Worm (Caenorhabditis elegans) whole organism, L2 larva: ENCODE results near the gene H06I04.3.

Source experiments
- ZK546.5 ChIP-seq: sonication (generic microtip); optimal IDR thresholded peaks from 2 replicates; lab custom pipeline; 2017; ENCODE audit warnings: missing biosample characterization, missing genetic modification characterization
- ama-1 ChIP-seq: fragments of 150-350 bp; optimal IDR thresholded peaks from 2 replicates; lab custom pipeline; 2018; ENCODE audit warnings: inconsistent platforms
- ceh-82 ChIP-seq: fragments of 150-350 bp; optimal IDR thresholded peaks from 2 replicates; lab custom pipeline; 2014; ENCODE audit warnings: missing biosample characterization, missing genetic modification characterization
- peb-1 ChIP-seq: fragments of 150-350 bp; optimal IDR thresholded peaks from 2 replicates; lab custom pipeline; 2014; ENCODE audit warnings: missing biosample characterization, missing genetic modification characterization
- sma-3 ChIP-seq: sonication (generic microtip); optimal IDR thresholded peaks from 2 replicates; lab custom pipeline; 2016; ENCODE audit warnings: missing genetic modification reagents, missing genetic modification characterization, missing compliant biosample characterization
- unc-55 ChIP-seq: fragments of 150-350 bp; sonication (generic microtip); optimal IDR thresholded peaks from 3 replicates; lab custom pipeline; 2014; ENCODE audit warnings: missing biosample characterization, missing genetic modification reagents, missing genetic modification characterization

- TF ChIP-seq unc-55 (GFP tag; lab: Kevin White, UChicago) (no peak), sma-3 (no peak), ama-1 (lab: Kevin White, UChicago) (no peak), ceh-82 (no peak), ZK546.5 (tag; lab: Kevin White, UChicago) (no peak), peb-1 (tag; lab: Kevin White, UChicago) (no peak)
These were observed 7.2 kb upstream of the H06I04.3 start for ce11 chrIII:3063084-3063483.
